Worm (Caenorhabditis elegans): ENCODE measurements around the gene mltn-1.

mltn-1 gene

ce11 chrII:13163009-13163408 lies 18.0 kb upstream of the mltn-1 start:
- TF ChIP-seq R02D3.7 (tag; optimal IDR thresholded peaks at IDR 0.05) (no peak), fos-1 (tag; optimal IDR thresholded peaks at IDR 0.05) (no peak), zag-1 (tag; optimal IDR thresholded peaks at IDR 0.05) (no peak), snpc-4 (tag; optimal IDR thresholded peaks at IDR 0.05) (no peak), mdl-1 (tag; optimal IDR thresholded peaks at IDR 0.05) (no peak), lin-39 (tag; optimal IDR thresholded peaks at IDR 0.05) (no peak), ceh-82 (tag; optimal IDR thresholded peaks at IDR 0.05) (no peak), ama-1 (optimal IDR thresholded peaks at IDR 0.05) (no peak), nhr-43 (tag; optimal IDR thresholded peaks at IDR 0.05; ENCODE audit: poor library complexity, severe bottlenecking) (no peak), elt-1 (tag; optimal IDR thresholded peaks at IDR 0.05) (no peak), nhr-77 (tag; optimal IDR thresholded peaks at IDR 0.05) (no peak), elt-2 (tag; optimal IDR thresholded peaks at IDR 0.05) (no peak), nhr-12 (tag; optimal IDR thresholded peaks at IDR 0.05) (no peak), fkh-2 (tag; optimal IDR thresholded peaks at IDR 0.05) (no peak), ceh-28 (tag; optimal IDR thresholded peaks at IDR 0.05) (no peak), jun-1 (tag; optimal IDR thresholded peaks at IDR 0.05) (no peak)

- TF ChIP-seq R02D3.7 (tag; optimal IDR thresholded peaks at IDR 0.05) (no peak), nfya-1 (tag; optimal IDR thresholded peaks at IDR 0.05; ENCODE audit: insufficient read depth) (no peak), unc-62 (GFP tag; optimal IDR thresholded peaks at IDR 0.05) (no peak), ceh-82 (tag; optimal IDR thresholded peaks at IDR 0.05) (no peak), eor-1 (tag; optimal IDR thresholded peaks at IDR 0.05) (no peak), fkh-10 (GFP tag; optimal IDR thresholded peaks at IDR 0.05) (no peak), fkh-2 (tag; optimal IDR thresholded peaks at IDR 0.05) (no peak), nhr-11 (tag; optimal IDR thresholded peaks at IDR 0.05) (no peak), nhr-77 (tag; optimal IDR thresholded peaks at IDR 0.05) (no peak), jun-1 (tag; optimal IDR thresholded peaks at IDR 0.05) (no peak), ceh-16 (tag; optimal IDR thresholded peaks at IDR 0.05) (no peak), mml-1 (tag; optimal IDR thresholded peaks at IDR 0.05) (no peak), lin-39 (tag; optimal IDR thresholded peaks at IDR 0.05) (no peak), pha-4 (tag; optimal IDR thresholded peaks at IDR 0.05) (no peak), ceh-9 (tag; optimal IDR thresholded peaks at IDR 0.05) (no peak), nhr-237 (tag; optimal IDR thresholded peaks at IDR 0.05) (no peak), skn-1 (tag; optimal IDR thresholded peaks at IDR 0.05) (no peak)
Measured at ce11 chrII:13159869-13160268, 14.8 kb upstream of the mltn-1 start.

- TF ChIP-seq ztf-4 (tag; optimal IDR thresholded peaks at IDR 0.05) (no peak), fkh-2 (tag; optimal IDR thresholded peaks at IDR 0.05) (no peak), ceh-28 (tag; optimal IDR thresholded peaks at IDR 0.05) (peak; percentile 39), nhr-28 (tag; optimal IDR thresholded peaks at IDR 0.05) (no peak), ztf-11 (tag; optimal IDR thresholded peaks at IDR 0.05) (no peak), jun-1 (tag; optimal IDR thresholded peaks at IDR 0.05) (peak; percentile 13), lin-39 (tag; optimal IDR thresholded peaks at IDR 0.05) (peak; percentile 67), hmg-11 (tag; optimal IDR thresholded peaks at IDR 0.05) (peak; percentile 31), egl-27 (tag; optimal IDR thresholded peaks at IDR 0.05) (no peak), sea-2 (GFP tag; optimal IDR thresholded peaks at IDR 0.05) (no peak), nhr-77 (tag; optimal IDR thresholded peaks at IDR 0.05) (no peak), nhr-76 (tag; optimal IDR thresholded peaks at IDR 0.05) (no peak), ama-1 (optimal IDR thresholded peaks at IDR 0.05) (no peak), zag-1 (tag; optimal IDR thresholded peaks at IDR 0.05) (no peak), mml-1 (tag; optimal IDR thresholded peaks at IDR 0.05) (no peak), nhr-25 (tag; optimal IDR thresholded peaks at IDR 0.05) (peak; percentile 67), aly-2 (tag; optimal IDR thresholded peaks at IDR 0.05) (no peak), elt-2 (tag; optimal IDR thresholded peaks at IDR 0.05) (peak; percentile 49), ceh-16 (tag; optimal IDR thresholded peaks at IDR 0.05) (no peak), daf-12 (tag; optimal IDR thresholded peaks at IDR 0.05) (no peak), unc-62 (GFP tag; optimal IDR thresholded peaks at IDR 0.05) (no peak), unc-39 (tag; optimal IDR thresholded peaks at IDR 0.05) (no peak), nfya-1 (tag; optimal IDR thresholded peaks at IDR 0.05; ENCODE audit: insufficient read depth) (peak; percentile 87), nhr-11 (tag; optimal IDR thresholded peaks at IDR 0.05) (no peak), skn-1 (tag; optimal IDR thresholded peaks at IDR 0.05) (peak; percentile 64), ceh-9 (tag; optimal IDR thresholded peaks at IDR 0.05) (no peak), pha-4 (tag; optimal IDR thresholded peaks at IDR 0.05) (peak; percentile 92), pqm-1 (tag; optimal IDR thresholded peaks at IDR 0.05) (peak; percentile 53), elt-3 (tag; optimal IDR thresholded peaks at IDR 0.05) (no peak), egl-5 (tag; optimal IDR thresholded peaks at IDR 0.05) (peak; percentile 14), mdl-1 (tag; optimal IDR thresholded peaks at IDR 0.05) (no peak), nhr-67 (tag; optimal IDR thresholded peaks at IDR 0.05) (no peak), ceh-82 (tag; optimal IDR thresholded peaks at IDR 0.05) (peak; percentile 31), lsy-12 (tag; optimal IDR thresholded peaks at IDR 0.05) (peak; percentile 67), nhr-23 (tag; optimal IDR thresholded peaks at IDR 0.05) (peak; percentile 87), lin-15B (tag; optimal IDR thresholded peaks at IDR 0.05) (peak; percentile 94), fos-1 (tag; optimal IDR thresholded peaks at IDR 0.05) (no peak), nhr-12 (tag; optimal IDR thresholded peaks at IDR 0.05) (no peak), fkh-10 (GFP tag; optimal IDR thresholded peaks at IDR 0.05) (peak; percentile 45), snpc-4 (tag; optimal IDR thresholded peaks at IDR 0.05) (peak; percentile 87), elt-1 (tag; optimal IDR thresholded peaks at IDR 0.05) (no peak), nhr-43 (tag; optimal IDR thresholded peaks at IDR 0.05; ENCODE audit: poor library complexity, severe bottlenecking) (peak; percentile 80), nhr-237 (tag; optimal IDR thresholded peaks at IDR 0.05) (no peak), ZK546.5 (tag; optimal IDR thresholded peaks at IDR 0.05) (no peak), eor-1 (tag; optimal IDR thresholded peaks at IDR 0.05) (no peak)
Measured at ce11 chrII:13156971-13157370, 11.9 kb upstream of the mltn-1 start, which contains the start of the genes hpr-17 and F32A11.1. Gene hpr-17 (minus strand): TSS chrII:13157047. Gene F32A11.1 (plus strand): TSS chrII:13157329.

Data from whole organism, L3 larva.